Fruit fly (Drosophila melanogaster) whole organism, prepupa: ENCODE results near the gene Naprt.

Experiments
- CG10631 ChIP-seq: fragments of 200-800 bp; sonication (Bioruptor generic); optimal IDR thresholded peaks from 2 replicates; lab custom pipeline; 2016; ENCODE audit warnings: missing biosample characterization, missing genetic modification characterization
- CG10669 ChIP-seq: fragments of 200-800 bp; sonication (Bioruptor generic); optimal IDR thresholded peaks from 3 replicates; lab custom pipeline; 2018; ENCODE audit warnings: missing biosample characterization, mild to moderate bottlenecking, missing genetic modification characterization, moderate library complexity
- CG11762 ChIP-seq: fragments of 200-800 bp; sonication (Bioruptor generic); optimal IDR thresholded peaks from 3 replicates; lab custom pipeline; 2016; ENCODE audit warnings: missing biosample characterization, missing genetic modification characterization; ENCODE audit not compliant: insufficient read depth
- CG11902 ChIP-seq: fragments of 200-800 bp; sonication (Bioruptor generic); optimal IDR thresholded peaks from 3 replicates; lab custom pipeline; 2016; ENCODE audit warnings: missing biosample characterization, missing genetic modification characterization
- CG15336 ChIP-seq: fragments of 200-800 bp; sonication (Bioruptor generic); IDR thresholded peaks from 2 replicates; pipeline ENCODE4 v1.3.6; 2022; ENCODE audit warnings: missing biosample characterization, missing genetic modification characterization
- CG16779 ChIP-seq: fragments of 200-800 bp; sonication (Bioruptor generic); optimal IDR thresholded peaks from 3 replicates; lab custom pipeline; 2017; ENCODE audit warnings: missing biosample characterization, mild to moderate bottlenecking, missing genetic modification characterization
- CG3032 ChIP-seq: fragments of 200-800 bp; optimal IDR thresholded peaks from 2 replicates; lab custom pipeline; 2019; ENCODE audit warnings: missing biosample characterization, mild to moderate bottlenecking, missing genetic modification characterization, moderate library complexity
- CG32006 ChIP-seq: fragments of 200-800 bp; sonication (Bioruptor generic); optimal IDR thresholded peaks from 3 replicates; lab custom pipeline; 2017; ENCODE audit warnings: missing biosample characterization, mild to moderate bottlenecking, missing genetic modification characterization
- CG34406 ChIP-seq: fragments of 200-800 bp; sonication (Bioruptor generic); optimal IDR thresholded peaks from 3 replicates; lab custom pipeline; 2016; ENCODE audit warnings: missing biosample characterization, missing genetic modification characterization
- CG4318 ChIP-seq: fragments of 200-800 bp; sonication (Bioruptor generic); optimal IDR thresholded peaks from 3 replicates; lab custom pipeline; 2017; ENCODE audit warnings: missing biosample characterization, mild to moderate bottlenecking, missing genetic modification characterization
- CG6163 ChIP-seq: fragments of 200-800 bp; sonication (Bioruptor generic); IDR thresholded peaks from 3 replicates; pipeline ENCODE4 v1.3.6; 2022; ENCODE audit warnings: missing biosample characterization, missing genetic modification characterization
- CG6276 ChIP-seq: fragments of 200-800 bp; sonication (Bioruptor generic); optimal IDR thresholded peaks from 2 replicates; lab custom pipeline; 2017; ENCODE audit warnings: missing biosample characterization, mild to moderate bottlenecking, missing genetic modification characterization
- CG6792 ChIP-seq: fragments of 200-800 bp; sonication (Bioruptor generic); optimal IDR thresholded peaks from 3 replicates; lab custom pipeline; 2016; ENCODE audit warnings: missing biosample characterization, missing genetic modification characterization
- CG6808 ChIP-seq: fragments of 200-800 bp; sonication (Bioruptor generic); optimal IDR thresholded peaks from 3 replicates; lab custom pipeline; 2017; ENCODE audit warnings: missing biosample characterization, missing genetic modification characterization, mild to moderate bottlenecking, moderate library complexity, missing genetic modification reagents
- CG6854 ChIP-seq: fragments of 200-800 bp; sonication (Bioruptor generic); optimal IDR thresholded peaks from 2 replicates; lab custom pipeline; 2017; ENCODE audit warnings: missing biosample characterization, mild to moderate bottlenecking, missing genetic modification characterization
- CG7368 ChIP-seq: fragments of 200-800 bp; sonication (Bioruptor generic); optimal IDR thresholded peaks from 3 replicates; lab custom pipeline; 2016; ENCODE audit warnings: missing biosample characterization, missing genetic modification characterization
- CG8119 ChIP-seq: fragments of 200-800 bp; sonication (Bioruptor generic); IDR thresholded peaks from 3 replicates; pipeline ENCODE4 v1.3.6; 2022; ENCODE audit warnings: missing biosample characterization, missing genetic modification characterization
- CG8319 ChIP-seq: fragments of 200-800 bp; sonication (Bioruptor generic); optimal IDR thresholded peaks from 3 replicates; lab custom pipeline; 2016; ENCODE audit warnings: missing biosample characterization, missing genetic modification characterization
- CG8632 ChIP-seq: fragments of 200-800 bp; sonication (Bioruptor generic); optimal IDR thresholded peaks from 3 replicates; lab custom pipeline; 2016; ENCODE audit warnings: missing biosample characterization, missing genetic modification characterization
- CG9139 ChIP-seq: fragments of 200-800 bp; sonication (Bioruptor generic); optimal IDR thresholded peaks from 3 replicates; lab custom pipeline; 2017; ENCODE audit warnings: missing biosample characterization, mild to moderate bottlenecking, missing genetic modification characterization
- Eip78C ChIP-seq: fragments of 200-800 bp; sonication (Bioruptor generic); peaks from one replicate; lab custom pipeline; 2016; ENCODE audit warnings: missing biosample characterization, missing genetic modification characterization
- Ets96B ChIP-seq: fragments of 200-800 bp; optimal IDR thresholded peaks from 2 replicates; lab custom pipeline; 2019; ENCODE audit warnings: missing biosample characterization, mild to moderate bottlenecking, missing genetic modification characterization, moderate library complexity
- Gug ChIP-seq: fragments of 200-800 bp; sonication (Bioruptor generic); IDR thresholded peaks from 2 replicates; pipeline ENCODE4 v1.3.6; 2022; ENCODE audit warnings: missing biosample characterization, missing genetic modification characterization
- Hr38 ChIP-seq: sonication (Bioruptor generic); optimal IDR thresholded peaks from 2 replicates; lab custom pipeline; 2016; ENCODE audit warnings: missing biosample characterization, missing genetic modification characterization
- Hr39 ChIP-seq: fragments of 200-800 bp; sonication (Bioruptor generic); optimal IDR thresholded peaks from 2 replicates; lab custom pipeline; 2016; ENCODE audit warnings: missing biosample characterization, missing genetic modification characterization
- Lpt ChIP-seq: fragments of 200-800 bp; sonication (Bioruptor generic); optimal IDR thresholded peaks from 3 replicates; lab custom pipeline; 2016; ENCODE audit warnings: missing biosample characterization, missing genetic modification characterization
- OdsH ChIP-seq: fragments of 200-800 bp; sonication (Bioruptor generic); optimal IDR thresholded peaks from 3 replicates; lab custom pipeline; 2016; ENCODE audit warnings: missing biosample characterization, missing genetic modification characterization
- Smox ChIP-seq: fragments of 200-800 bp; sonication (Bioruptor generic); optimal IDR thresholded peaks from 3 replicates; lab custom pipeline; 2016; ENCODE audit warnings: missing biosample characterization, missing genetic modification characterization
- achi ChIP-seq: fragments of 200-800 bp; sonication (Bioruptor generic); optimal IDR thresholded peaks from 3 replicates; lab custom pipeline; 2016; ENCODE audit warnings: missing biosample characterization, missing genetic modification characterization
- acj6 ChIP-seq: fragments of 200-800 bp; sonication (Bioruptor generic); optimal IDR thresholded peaks from 3 replicates; lab custom pipeline; 2016; ENCODE audit warnings: missing biosample characterization, missing genetic modification characterization
- cyc ChIP-seq: fragments of 200-800 bp; sonication (Bioruptor generic); optimal IDR thresholded peaks from 3 replicates; lab custom pipeline; 2016; ENCODE audit warnings: missing biosample characterization, missing genetic modification characterization
- dac ChIP-seq: fragments of 200-800 bp; sonication (Bioruptor generic); optimal IDR thresholded peaks from 2 replicates; lab custom pipeline; 2017; ENCODE audit warnings: missing biosample characterization, mild to moderate bottlenecking, missing genetic modification characterization
- dsx ChIP-seq: fragments of 200-800 bp; optimal IDR thresholded peaks from 3 replicates; lab custom pipeline; 2019; ENCODE audit warnings: missing biosample characterization, mild to moderate bottlenecking, missing genetic modification characterization, moderate library complexity; ENCODE audit not compliant: poor library complexity, severe bottlenecking
- eg ChIP-seq: fragments of 200-800 bp; sonication (Bioruptor generic); IDR thresholded peaks from 3 replicates; pipeline ENCODE4 v1.3.6; 2022; ENCODE audit warnings: missing biosample characterization, missing genetic modification characterization
- esn ChIP-seq: fragments of 200-800 bp; sonication (Bioruptor generic); optimal IDR thresholded peaks from 2 replicates; lab custom pipeline; 2016; ENCODE audit warnings: missing biosample characterization, mild to moderate bottlenecking, missing genetic modification characterization, moderate library complexity
- fd59A ChIP-seq: fragments of 200-800 bp; sonication (Bioruptor generic); optimal IDR thresholded peaks from 2 replicates; lab custom pipeline; 2017; ENCODE audit warnings: missing biosample characterization, mild to moderate bottlenecking, missing genetic modification characterization, missing genetic modification reagents
- fd85E ChIP-seq: fragments of 200-800 bp; sonication (Bioruptor generic); optimal IDR thresholded peaks from 3 replicates; lab custom pipeline; 2016; ENCODE audit warnings: missing biosample characterization, missing genetic modification characterization
- fkh ChIP-seq: fragments of 200-800 bp; sonication (Bioruptor generic); optimal IDR thresholded peaks from 3 replicates; lab custom pipeline; 2017; ENCODE audit warnings: missing biosample characterization, mild to moderate bottlenecking, missing genetic modification characterization, moderate library complexity
- lz ChIP-seq: fragments of 200-800 bp; sonication (Bioruptor generic); optimal IDR thresholded peaks from 3 replicates; lab custom pipeline; 2016; ENCODE audit warnings: missing biosample characterization, missing genetic modification characterization
- net ChIP-seq: fragments of 200-800 bp; sonication (Bioruptor generic); optimal IDR thresholded peaks from 3 replicates; lab custom pipeline; 2016; ENCODE audit warnings: missing biosample characterization, missing genetic modification characterization
- pdm3 ChIP-seq: fragments of 200-800 bp; sonication (Bioruptor generic); optimal IDR thresholded peaks from 3 replicates; lab custom pipeline; 2016; ENCODE audit warnings: missing biosample characterization, missing genetic modification characterization
- salr ChIP-seq, 2 experiments: fragments of 200-800 bp; sonication (Bioruptor generic); optimal IDR thresholded peaks; 3 replicates each; lab custom pipeline; 2016 to 2018; ENCODE audit warnings: missing biosample characterization in 2 of 2, missing genetic modification characterization in 2 of 2, mild to moderate bottlenecking in 1 of 2
- spab ChIP-seq: fragments of 200-800 bp; sonication (Bioruptor generic); optimal IDR thresholded peaks from 2 replicates; lab custom pipeline; 2017; ENCODE audit warnings: missing biosample characterization, mild to moderate bottlenecking, missing genetic modification characterization, missing genetic modification reagents
- ss ChIP-seq, 2 experiments: fragments of 200-800 bp; sonication (Bioruptor generic); optimal IDR thresholded peaks; 2 replicates in 1 of 2; 3 replicates in 1 of 2; lab custom pipeline; 2017 to 2018; ENCODE audit warnings: mild to moderate bottlenecking in 2 of 2, missing biosample characterization in 2 of 2, missing genetic modification characterization in 2 of 2, moderate library complexity in 1 of 2
- topi ChIP-seq: fragments of 200-800 bp; sonication (Bioruptor generic); optimal IDR thresholded peaks from 3 replicates; lab custom pipeline; 2016; ENCODE audit warnings: missing biosample characterization, missing genetic modification characterization
- vri ChIP-seq: fragments of 200-800 bp; sonication (Bioruptor generic); optimal IDR thresholded peaks from 3 replicates; lab custom pipeline; 2016; ENCODE audit warnings: missing biosample characterization, mild to moderate bottlenecking, missing genetic modification characterization

The Naprt gene

dm6 chr2L:4185269-4186024 lies 12.4 kb downstream of the Naprt start (continued):
- no peak for TF ChIP-seq pdm3
- TF ChIP-seq CG15336, result peak; percentile 64; the same call in 1 of the 2 replicates
- peak; percentile 49 for TF ChIP-seq CG6792 (GFP tag; lab: Kevin White, UChicago)
- no peak for TF ChIP-seq topi (GFP tag; lab: Kevin White, UChicago)
- no peak for TF ChIP-seq CG7368 (GFP tag; lab: Kevin White, UChicago)
- no peak for TF ChIP-seq CG10631 (GFP tag; lab: Kevin White, UChicago)
- no peak for TF ChIP-seq eg (GFP tag; lab: Robert Waterston, UW)
- no peak for TF ChIP-seq Hr39 (GFP tag; lab: Kevin White, UChicago)
- TF ChIP-seq acj6 (GFP tag; lab: Kevin White, UChicago), result peak; percentile 42
- TF ChIP-seq CG8632 (GFP tag; lab: Kevin White, UChicago), result no peak
- no peak for TF ChIP-seq CG6854
- no peak for TF ChIP-seq Eip78C (GFP tag; lab: Kevin White, UChicago)
- TF ChIP-seq vri (GFP tag; lab: Kevin White, UChicago), result no peak
- TF ChIP-seq dac, result no peak
- TF ChIP-seq dsx (GFP tag; lab: Kevin White, UChicago), result no peak
- no peak for TF ChIP-seq Ets96B (tag; lab: Kevin White, UChicago)
- TF ChIP-seq spab (GFP tag; lab: Kevin White, UChicago), result no peak
- no peak for TF ChIP-seq Hr38 (GFP tag; lab: Kevin White, UChicago)
- no peak for TF ChIP-seq CG3032 (tag; lab: Kevin White, UChicago)
- TF ChIP-seq Gug (GFP tag; lab: Robert Waterston, UW), result no peak
- TF ChIP-seq esn, result peak; percentile 41
- TF ChIP-seq Smox, result no peak
- peak; percentile 33 for TF ChIP-seq achi (GFP tag; lab: Kevin White, UChicago)
- no peak for TF ChIP-seq CG11762 (GFP tag; lab: Kevin White, UChicago)
- no peak for TF ChIP-seq CG10669
- TF ChIP-seq salr (GFP tag; optimal IDR thresholded peaks at IDR 0.05; lab: Kevin White, UChicago), result no peak
- no peak for TF ChIP-seq CG8319 (GFP tag; lab: Kevin White, UChicago)

DNA sequence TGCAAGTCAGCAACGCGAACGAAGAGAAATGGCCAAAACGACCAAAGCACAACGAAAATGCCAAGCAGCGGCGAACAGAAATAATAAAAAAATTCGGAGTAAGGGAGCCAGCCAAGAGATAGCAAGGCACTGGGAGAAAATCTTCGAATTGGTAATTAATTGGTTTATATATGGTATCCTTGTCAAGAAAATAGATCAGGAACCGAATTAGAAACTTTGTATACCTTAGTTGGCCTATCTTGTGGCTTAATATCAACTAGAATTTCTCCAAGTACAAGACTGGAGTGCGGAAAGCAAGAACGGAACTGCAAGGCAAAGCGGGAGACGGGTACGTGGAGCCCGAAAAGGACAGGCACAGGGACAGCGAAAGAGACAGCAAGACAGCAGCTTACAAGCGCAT lies 17.9 kb downstream of the Naprt start:
- peak; percentile 37; the same call in 1 of the 3 replicates for TF ChIP-seq CG6163 (GFP tag; lab: Robert Waterston, UW)
- TF ChIP-seq CG11762 (GFP tag; lab: Kevin White, UChicago), result no peak
- peak; percentile 81 for TF ChIP-seq cyc (GFP tag; lab: Kevin White, UChicago)
- TF ChIP-seq Hr39 (GFP tag; lab: Kevin White, UChicago), result peak; percentile 41
- TF ChIP-seq topi (GFP tag; lab: Kevin White, UChicago), result peak; percentile 76
- no peak for TF ChIP-seq ss (GFP tag; optimal IDR thresholded peaks at IDR 0.05; lab: Kevin White, UChicago)
- TF ChIP-seq CG16779 (tag; lab: Kevin White, UChicago), result no peak
- no peak for TF ChIP-seq OdsH (GFP tag; lab: Kevin White, UChicago)
- TF ChIP-seq fd85E (GFP tag; lab: Kevin White, UChicago), result no peak
- TF ChIP-seq achi (GFP tag; lab: Kevin White, UChicago), result peak; percentile 31
- no peak for TF ChIP-seq CG9139
- no peak for TF ChIP-seq fd59A (GFP tag; lab: Kevin White, UChicago)
- TF ChIP-seq Ets96B (tag; lab: Kevin White, UChicago), result no peak
- no peak for TF ChIP-seq CG8319 (GFP tag; lab: Kevin White, UChicago)
- TF ChIP-seq Hr38 (GFP tag; lab: Kevin White, UChicago), result no peak
- no peak for TF ChIP-seq net
- no peak for TF ChIP-seq CG10631 (GFP tag; lab: Kevin White, UChicago)
- no peak for TF ChIP-seq fkh
- peak; percentile 29 for TF ChIP-seq acj6 (GFP tag; lab: Kevin White, UChicago)
- TF ChIP-seq CG15336, result no peak
- no peak for TF ChIP-seq CG6276
- TF ChIP-seq Eip78C (GFP tag; lab: Kevin White, UChicago), result peak; percentile 89
- TF ChIP-seq CG6792 (GFP tag; lab: Kevin White, UChicago), result peak; percentile 51
- no peak for TF ChIP-seq Lpt (GFP tag; lab: Kevin White, UChicago)
- peak; percentile 30 for TF ChIP-seq CG8632 (GFP tag; lab: Kevin White, UChicago)
- no peak for TF ChIP-seq CG3032 (tag; lab: Kevin White, UChicago)
- peak; percentile 3 for TF ChIP-seq lz (GFP tag; lab: Kevin White, UChicago)
- TF ChIP-seq CG32006 (GFP tag; lab: Kevin White, UChicago), result no peak
- peak; percentile 24 for TF ChIP-seq CG34406 (GFP tag; lab: Kevin White, UChicago)
- TF ChIP-seq salr (GFP tag; optimal IDR thresholded peaks at IDR 0.05; lab: Kevin White, UChicago), result no peak
- TF ChIP-seq CG4318 (GFP tag; lab: Kevin White, UChicago), result no peak
- TF ChIP-seq CG6808 (GFP tag; lab: Kevin White, UChicago), result no peak
- TF ChIP-seq CG8119, result no peak
- no peak for TF ChIP-seq dac
- TF ChIP-seq CG11902 (GFP tag; lab: Kevin White, UChicago), result peak; percentile 34
- TF ChIP-seq pdm3, result no peak
- no peak for TF ChIP-seq CG6854
